Fruit fly (Drosophila melanogaster): Measurements from ENCODE around the gene CG14892.

CG14892 gene

dm6 chr3R:16594056-16594858 is at the start of gene CG14892:
TSS of gene CG14892 (plus strand) at chr3R:16594414.
- TF ChIP-seq cic (GFP tag; optimal IDR thresholded peaks at IDR 0.05): no peak
- no peak for TF ChIP-seq Mnt (GFP tag; optimal IDR thresholded peaks at IDR 0.05)
- TF ChIP-seq CG5204 (GFP tag; optimal IDR thresholded peaks at IDR 0.05): no peak
- TF ChIP-seq cnc (optimal IDR thresholded peaks at IDR 0.05): no peak
- no peak for TF ChIP-seq Hr96 (GFP tag; optimal IDR thresholded peaks at IDR 0.05)
- TF ChIP-seq kay (GFP tag; ENCODE audit: borderline replicate concordance): no peak
- no peak for TF ChIP-seq pad (GFP tag; optimal IDR thresholded peaks at IDR 0.05)
- no peak for TF ChIP-seq bab1 (GFP tag; optimal IDR thresholded peaks at IDR 0.05)
- no peak for TF ChIP-seq CG14711 (tag; optimal IDR thresholded peaks at IDR 0.05)
- no peak for TF ChIP-seq CG7101 (tag; optimal IDR thresholded peaks at IDR 0.05)
- no peak for TF ChIP-seq CG7045 (GFP tag; optimal IDR thresholded peaks at IDR 0.05)
- no peak for TF ChIP-seq toe (GFP tag; optimal IDR thresholded peaks at IDR 0.05)
- TF ChIP-seq CG33017 (tag; optimal IDR thresholded peaks at IDR 0.05): no peak
- no peak for TF ChIP-seq tj (GFP tag; optimal IDR thresholded peaks at IDR 0.05)
- no peak for TF ChIP-seq Crg-1 (GFP tag; optimal IDR thresholded peaks at IDR 0.05)
- no peak for TF ChIP-seq ovo (GFP tag; optimal IDR thresholded peaks at IDR 0.05)
- no peak for TF ChIP-seq CG11617 (GFP tag; optimal IDR thresholded peaks at IDR 0.05)
- TF ChIP-seq CG12768 (GFP tag; optimal IDR thresholded peaks at IDR 0.05): no peak
- TF ChIP-seq CG1620 (GFP tag; optimal IDR thresholded peaks at IDR 0.05): no peak

dm6 chr3R:16545705-16546104 is 48.5 kb upstream of the CG14892 start:
- TF ChIP-seq cic (GFP tag; optimal IDR thresholded peaks at IDR 0.05): no peak

- TF ChIP-seq cic (GFP tag; optimal IDR thresholded peaks at IDR 0.05) (no peak), CG33017 (tag; optimal IDR thresholded peaks at IDR 0.05) (no peak), CG7101 (tag; optimal IDR thresholded peaks at IDR 0.05) (no peak), CG11617 (GFP tag; optimal IDR thresholded peaks at IDR 0.05) (no peak), toe (GFP tag; optimal IDR thresholded peaks at IDR 0.05) (no peak), CG12768 (GFP tag; optimal IDR thresholded peaks at IDR 0.05) (no peak), Mnt (GFP tag; optimal IDR thresholded peaks at IDR 0.05) (no peak), Crg-1 (GFP tag; optimal IDR thresholded peaks at IDR 0.05) (no peak), CG7045 (GFP tag; optimal IDR thresholded peaks at IDR 0.05) (no peak), CG1620 (GFP tag; optimal IDR thresholded peaks at IDR 0.05) (no peak), bab1 (GFP tag; optimal IDR thresholded peaks at IDR 0.05) (no peak)
These were observed 42.3 kb upstream of the CG14892 start for dm6 chr3R:16551680-16552627.

- no peak for TF ChIP-seq bab1 (GFP tag; optimal IDR thresholded peaks at IDR 0.05)
- no peak for TF ChIP-seq CG14711 (tag; optimal IDR thresholded peaks at IDR 0.05)
- no peak for TF ChIP-seq CG33017 (tag; optimal IDR thresholded peaks at IDR 0.05)
- no peak for TF ChIP-seq cic (GFP tag; optimal IDR thresholded peaks at IDR 0.05)
- no peak for TF ChIP-seq CG11617 (GFP tag; optimal IDR thresholded peaks at IDR 0.05)
- TF ChIP-seq kay (GFP tag; ENCODE audit: borderline replicate concordance): no peak
- TF ChIP-seq Mnt (GFP tag; optimal IDR thresholded peaks at IDR 0.05): no peak
- no peak for TF ChIP-seq toe (GFP tag; optimal IDR thresholded peaks at IDR 0.05)
- TF ChIP-seq CG1620 (GFP tag; optimal IDR thresholded peaks at IDR 0.05): no peak
- no peak for TF ChIP-seq CG12768 (GFP tag; optimal IDR thresholded peaks at IDR 0.05)
- no peak for TF ChIP-seq tj (GFP tag; optimal IDR thresholded peaks at IDR 0.05)
- TF ChIP-seq CG5204 (GFP tag; optimal IDR thresholded peaks at IDR 0.05): no peak
- TF ChIP-seq CG7101 (tag; optimal IDR thresholded peaks at IDR 0.05): no peak
- TF ChIP-seq Crg-1 (GFP tag; optimal IDR thresholded peaks at IDR 0.05): no peak
- no peak for TF ChIP-seq Clk (GFP tag; optimal IDR thresholded peaks at IDR 0.05)
- TF ChIP-seq Hr96 (GFP tag; optimal IDR thresholded peaks at IDR 0.05): no peak
- TF ChIP-seq cnc (optimal IDR thresholded peaks at IDR 0.05): no peak
- no peak for TF ChIP-seq pad (GFP tag; optimal IDR thresholded peaks at IDR 0.05)
These were observed 40.6 kb upstream of the CG14892 start for dm6 chr3R:16553459-16554230.

- TF ChIP-seq CG12768 (GFP tag; optimal IDR thresholded peaks at IDR 0.05) (no peak), cic (GFP tag; optimal IDR thresholded peaks at IDR 0.05) (no peak), CG7101 (tag; optimal IDR thresholded peaks at IDR 0.05) (no peak), pad (GFP tag; optimal IDR thresholded peaks at IDR 0.05) (no peak)
These were observed 35.5 kb upstream of the CG14892 start for dm6 chr3R:16558623-16559155.

Data from whole organism, adult.